Fruit fly (Drosophila melanogaster): ENCODE data around the gene CG42820.

CG42820 gene

DNA sequence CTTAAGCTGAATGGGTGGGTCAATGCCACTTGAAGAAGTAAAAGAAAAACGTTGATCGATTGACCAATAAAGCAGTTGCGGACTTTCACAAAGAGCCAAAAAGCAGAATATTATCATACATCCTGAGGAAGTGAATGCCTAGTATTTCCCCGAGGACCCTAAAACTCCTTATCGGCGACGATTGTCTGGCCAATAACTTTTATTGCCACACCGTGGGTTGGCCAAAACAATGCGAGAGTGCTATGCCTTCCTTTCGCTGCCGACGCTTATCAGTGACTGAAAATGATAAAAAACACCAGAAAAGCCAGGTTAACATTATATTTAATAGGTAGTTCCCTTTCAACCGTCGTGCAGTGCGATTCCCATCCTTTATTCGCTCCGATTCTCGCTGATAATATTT, 40.3 kb downstream of the CG42820 start, which contains the start of gene Mur29B:
Gene Mur29B (plus strand): TSS at position 324 of the 400 bp plus-strand sequence.
- TF ChIP-seq vri (GFP tag; optimal IDR thresholded peaks at IDR 0.05) = peak; percentile 50
- TF ChIP-seq Hr39 (GFP tag; optimal IDR thresholded peaks at IDR 0.05) = no peak

- TF ChIP-seq acj6 (GFP tag; optimal IDR thresholded peaks at IDR 0.05) = no peak
- peak; percentile 21 for TF ChIP-seq cyc (GFP tag; optimal IDR thresholded peaks at IDR 0.05)
- TF ChIP-seq eg (GFP tag; IDR thresholded peaks at IDR 0.05) = no peak
- TF ChIP-seq pdm3 (GFP tag; optimal IDR thresholded peaks at IDR 0.05) = no peak
- TF ChIP-seq topi (GFP tag; optimal IDR thresholded peaks at IDR 0.05) = peak; percentile 26
- no peak for TF ChIP-seq Lpt (GFP tag; optimal IDR thresholded peaks at IDR 0.05)
- peak; percentile 51 for TF ChIP-seq svp (GFP tag)
- TF ChIP-seq Met (GFP tag; optimal IDR thresholded peaks at IDR 0.05) = peak; percentile 31
- TF ChIP-seq Sox102F (GFP tag; optimal IDR thresholded peaks at IDR 0.05) = no peak
Observed at dm6 chr2L:8351333-8351732, 40.9 kb downstream of the CG42820 start.

dm6 chr2L:8350560-8351171, 41.5 kb downstream of the CG42820 start:
- TF ChIP-seq CG8319 (GFP tag; optimal IDR thresholded peaks at IDR 0.05) (no peak), salr (GFP tag; optimal IDR thresholded peaks at IDR 0.05) (no peak), Hr4 (GFP tag; optimal IDR thresholded peaks at IDR 0.05) (no peak), svp (GFP tag) (no peak), fkh (GFP tag; optimal IDR thresholded peaks at IDR 0.05) (peak; percentile 74), vri (GFP tag; optimal IDR thresholded peaks at IDR 0.05) (peak; percentile 28)

dm6 chr2L:8346260-8346659, 45.9 kb downstream of the CG42820 start, which contains the start of gene CG7778:
Gene CG7778, plus strand, starts transcription at chr2L:8346620.
- TF ChIP-seq Eip78C (GFP tag) (peak; percentile 0), spab (GFP tag; optimal IDR thresholded peaks at IDR 0.05) (no peak)

DNA sequence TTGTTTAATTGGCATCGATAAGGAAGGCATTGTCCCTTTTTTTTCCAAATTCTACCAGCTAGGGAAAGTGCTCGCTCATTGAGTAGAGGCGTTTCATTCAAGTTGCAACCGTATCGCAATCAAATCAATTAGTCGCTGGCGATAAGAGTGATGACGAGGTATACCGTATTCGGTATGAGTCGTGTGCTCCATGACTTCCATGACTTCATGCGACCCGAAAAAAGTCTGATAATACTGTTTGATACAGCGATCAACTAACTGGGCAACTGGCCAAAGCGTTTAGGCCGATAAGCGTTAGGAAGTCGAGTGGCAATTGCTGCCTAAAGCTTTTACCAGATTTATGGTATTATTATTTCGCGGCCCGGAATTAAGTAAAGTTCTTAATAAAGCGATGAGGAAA, 47.7 kb downstream of the CG42820 start:
- TF ChIP-seq CG6808 (GFP tag; optimal IDR thresholded peaks at IDR 0.05) = no peak
- TF ChIP-seq vri (GFP tag; optimal IDR thresholded peaks at IDR 0.05) = peak; percentile 70
- peak; percentile 84 for TF ChIP-seq svp (GFP tag)

DNA sequence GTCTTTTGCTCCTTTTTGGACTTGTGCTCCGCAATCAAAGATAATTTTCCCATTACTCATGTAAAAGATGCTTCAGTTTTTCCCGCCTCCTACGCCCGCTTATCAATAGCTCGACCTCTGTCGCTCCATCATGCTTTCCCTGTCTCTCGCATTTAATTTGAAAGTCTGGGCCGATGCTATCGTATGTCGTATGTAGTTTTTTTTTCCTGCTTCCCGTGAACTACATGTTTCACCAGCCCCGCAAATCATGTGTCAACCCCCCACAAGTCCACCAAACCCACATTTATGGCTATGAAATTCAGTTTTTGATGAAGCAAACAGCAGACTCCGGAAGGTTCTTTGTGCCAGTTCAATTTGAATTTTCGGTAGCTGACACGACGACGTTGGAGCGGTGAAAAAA, 49.8 kb downstream of the CG42820 start, which contains the start of gene CG14273:
Gene CG14273 (plus strand): TSS at position 301 of the 400 bp plus-strand sequence.
- TF ChIP-seq CG8319 (GFP tag; optimal IDR thresholded peaks at IDR 0.05) (no peak), CG10669 (GFP tag; optimal IDR thresholded peaks at IDR 0.05) (no peak), CG6854 (GFP tag; optimal IDR thresholded peaks at IDR 0.05) (no peak), CG3919 (GFP tag; optimal IDR thresholded peaks at IDR 0.05) (no peak), svp (GFP tag) (no peak), CG1621 (tag; optimal IDR thresholded peaks at IDR 0.05) (no peak), CG6276 (GFP tag; optimal IDR thresholded peaks at IDR 0.05) (no peak), OdsH (GFP tag; optimal IDR thresholded peaks at IDR 0.05) (no peak), Lpt (GFP tag; optimal IDR thresholded peaks at IDR 0.05) (no peak), net (GFP tag; optimal IDR thresholded peaks at IDR 0.05) (no peak), CG9139 (GFP tag; optimal IDR thresholded peaks at IDR 0.05) (no peak)

Measured in whole organism, prepupa.